Worm (Caenorhabditis elegans) whole organism, mixed stage, embryonic: Measurements from ENCODE around the gene C05C10.7.

ENCODE experiments used
- M03D4.4 ChIP-seq: sonication (generic microtip); optimal IDR thresholded peaks from 2 replicates; lab custom pipeline; 2017; ENCODE audit warnings: mild to moderate bottlenecking, missing genetic modification characterization, missing compliant biosample characterization
- bed-3 ChIP-seq: fragments of 200-800 bp; sonication (Bioruptor generic); optimal IDR thresholded peaks from 3 replicates; lab custom pipeline; 2018; ENCODE audit warnings: mild to moderate bottlenecking, missing genetic modification characterization, moderate library complexity, missing compliant biosample characterization
- blmp-1 ChIP-seq: fragments of 150-350 bp; optimal IDR thresholded peaks from 2 replicates; lab custom pipeline; 2014; ENCODE audit warnings: missing biosample characterization, missing genetic modification characterization
- ceh-39 ChIP-seq: fragments of 150-350 bp; optimal IDR thresholded peaks from 2 replicates; lab custom pipeline; 2014; ENCODE audit warnings: missing biosample characterization, missing genetic modification characterization
- ceh-43 ChIP-seq: fragments of 200-800 bp; sonication (Bioruptor generic); optimal IDR thresholded peaks from 2 replicates; lab custom pipeline; 2018; ENCODE audit warnings: mild to moderate bottlenecking, missing genetic modification characterization, moderate library complexity, missing compliant biosample characterization
- ceh-83 ChIP-seq: fragments of 200-800 bp; sonication (Bioruptor generic); optimal IDR thresholded peaks from 2 replicates; lab custom pipeline; 2018; ENCODE audit warnings: mild to moderate bottlenecking, missing genetic modification characterization, missing compliant biosample characterization
- ces-1 ChIP-seq: fragments of 150-350 bp; optimal IDR thresholded peaks from 2 replicates; lab custom pipeline; 2014; ENCODE audit warnings: missing biosample characterization, missing genetic modification reagents, missing genetic modification characterization
- cnd-1 ChIP-seq: fragments of 200-800 bp; sonication (Bioruptor generic); optimal IDR thresholded peaks from 2 replicates; lab custom pipeline; 2018; ENCODE audit warnings: mild to moderate bottlenecking, missing genetic modification characterization, missing compliant biosample characterization
- drap-1 ChIP-seq: fragments of 200-800 bp; sonication (Bioruptor generic); optimal IDR thresholded peaks from 3 replicates; lab custom pipeline; 2018; ENCODE audit warnings: mild to moderate bottlenecking, missing genetic modification characterization, missing compliant biosample characterization
- elt-1 ChIP-seq: sonication (generic microtip); optimal IDR thresholded peaks from 2 replicates; lab custom pipeline; 2017; ENCODE audit warnings: missing genetic modification characterization, mild to moderate bottlenecking, missing compliant biosample characterization, antibody characterized with exemption, moderate library complexity, borderline replicate concordance; ENCODE audit not compliant: insufficient read depth
- elt-3 ChIP-seq: fragments of 150-350 bp; optimal IDR thresholded peaks from 2 replicates; lab custom pipeline; 2014; ENCODE audit warnings: missing biosample characterization, missing genetic modification characterization
- flh-1 ChIP-seq: fragments of 200-800 bp; sonication (Bioruptor generic); optimal IDR thresholded peaks from 2 replicates; lab custom pipeline; 2018; ENCODE audit warnings: mild to moderate bottlenecking, missing genetic modification characterization, moderate library complexity, missing compliant biosample characterization
- ham-2 ChIP-seq: fragments of 200-800 bp; sonication (Bioruptor generic); optimal IDR thresholded peaks from 2 replicates; lab custom pipeline; 2018; ENCODE audit warnings: mild to moderate bottlenecking, missing genetic modification characterization, missing compliant biosample characterization
- lin-13 ChIP-seq: fragments of 150-350 bp; optimal IDR thresholded peaks from 2 replicates; lab custom pipeline; 2014; ENCODE audit warnings: missing biosample characterization, missing genetic modification characterization
- lin-32 ChIP-seq: fragments of 200-800 bp; sonication (Bioruptor generic); optimal IDR thresholded peaks from 2 replicates; lab custom pipeline; 2018; ENCODE audit warnings: mild to moderate bottlenecking, missing genetic modification characterization, missing compliant biosample characterization
- lsy-2 ChIP-seq: fragments of 150-350 bp; optimal IDR thresholded peaks from 2 replicates; lab custom pipeline; 2014; ENCODE audit warnings: missing biosample characterization, missing genetic modification characterization
- mab-5 ChIP-seq: fragments of 150-350 bp; optimal IDR thresholded peaks from 2 replicates; lab custom pipeline; 2014; ENCODE audit warnings: missing biosample characterization, missing genetic modification characterization
- mep-1 ChIP-seq: fragments of 150-350 bp; optimal IDR thresholded peaks from 2 replicates; lab custom pipeline; 2017; ENCODE audit warnings: missing biosample characterization, missing genetic modification reagents, missing genetic modification characterization, inconsistent platforms
- mls-2 ChIP-seq: sonication (generic microtip); optimal IDR thresholded peaks from 2 replicates; lab custom pipeline; 2016; ENCODE audit warnings: mild to moderate bottlenecking, missing genetic modification characterization, moderate library complexity, missing compliant biosample characterization
- nhr-12 ChIP-seq: fragments of 150-350 bp; optimal IDR thresholded peaks from 2 replicates; lab custom pipeline; 2014; ENCODE audit warnings: missing biosample characterization, missing genetic modification characterization
- nhr-2 ChIP-seq: fragments of 150-350 bp; optimal IDR thresholded peaks from 2 replicates; lab custom pipeline; 2014; ENCODE audit warnings: missing biosample characterization, missing genetic modification characterization
- nhr-237 ChIP-seq: fragments of 150-350 bp; optimal IDR thresholded peaks from 2 replicates; lab custom pipeline; 2014; ENCODE audit warnings: missing biosample characterization, missing genetic modification characterization
- nhr-28 ChIP-seq: fragments of 150-350 bp; optimal IDR thresholded peaks from 2 replicates; lab custom pipeline; 2014; ENCODE audit warnings: missing biosample characterization, missing genetic modification characterization
- pha-4 ChIP-seq: fragments of 150-350 bp; optimal IDR thresholded peaks from 2 replicates; lab custom pipeline; 2018; ENCODE audit warnings: missing biosample characterization, missing genetic modification reagents, missing genetic modification characterization
- sem-2 ChIP-seq: fragments of 200-800 bp; sonication (Bioruptor generic); optimal IDR thresholded peaks from 2 replicates; lab custom pipeline; 2018; ENCODE audit warnings: mild to moderate bottlenecking, missing genetic modification characterization, missing compliant biosample characterization
- snpc-4 ChIP-seq: fragments of 150-350 bp; optimal IDR thresholded peaks from 2 replicates; lab custom pipeline; 2014; ENCODE audit warnings: missing biosample characterization, missing genetic modification characterization
- sptf-1 ChIP-seq: sonication (generic microtip); optimal IDR thresholded peaks from 2 replicates; lab custom pipeline; 2017; ENCODE audit warnings: mild to moderate bottlenecking, missing genetic modification characterization, moderate library complexity, missing compliant biosample characterization
- tbx-8 ChIP-seq: fragments of 200-800 bp; sonication (Bioruptor generic); optimal IDR thresholded peaks from 2 replicates; lab custom pipeline; 2018; ENCODE audit warnings: mild to moderate bottlenecking, missing genetic modification characterization, moderate library complexity, missing compliant biosample characterization
- unc-120 ChIP-seq: sonication (generic microtip); optimal IDR thresholded peaks from 2 replicates; lab custom pipeline; 2017; ENCODE audit warnings: missing genetic modification characterization, missing compliant biosample characterization; ENCODE audit not compliant: poor library complexity, severe bottlenecking
- unc-39 ChIP-seq: fragments of 150-350 bp; optimal IDR thresholded peaks from 2 replicates; lab custom pipeline; 2014; ENCODE audit warnings: missing biosample characterization, missing genetic modification characterization
- unc-62 ChIP-seq: fragments of 150-350 bp; optimal IDR thresholded peaks from 2 replicates; lab custom pipeline; 2014; ENCODE audit warnings: missing biosample characterization, missing genetic modification reagents, missing genetic modification characterization
- zip-8 ChIP-seq: fragments of 150-350 bp; optimal IDR thresholded peaks from 2 replicates; lab custom pipeline; 2014; ENCODE audit warnings: missing biosample characterization, missing genetic modification characterization
- ztf-11 ChIP-seq: fragments of 150-350 bp; optimal IDR thresholded peaks from 2 replicates; lab custom pipeline; 2014; ENCODE audit warnings: missing biosample characterization, missing genetic modification characterization

Gene C05C10.7

DNA sequence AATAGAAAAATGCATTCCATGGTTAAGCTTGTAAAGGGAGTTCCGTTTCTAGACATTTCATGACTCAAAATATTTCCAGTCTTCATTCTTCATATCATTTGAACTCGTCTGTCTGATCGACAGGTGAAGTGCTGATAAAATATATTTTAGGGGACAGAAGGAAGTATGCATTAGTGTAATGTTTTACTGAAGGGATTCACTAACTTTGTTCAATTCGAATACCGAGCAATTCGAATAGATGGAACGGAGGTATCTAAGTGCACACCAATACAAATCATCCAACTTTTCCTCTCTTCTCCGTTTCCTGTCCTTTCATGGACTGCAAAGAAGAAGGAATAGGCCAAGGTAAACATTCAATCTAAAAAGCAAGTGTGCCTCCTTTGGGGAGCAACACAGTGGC lies 25.0 kb upstream of the C05C10.7 start:
- TF ChIP-seq tbx-8 (GFP tag; lab: Kevin White, UChicago) (no peak), mab-5 (tag; lab: Kevin White, UChicago) (no peak), elt-1 (tag; lab: Kevin White, UChicago) (no peak), lin-32 (no peak), mep-1 (no peak), nhr-237 (tag; lab: Kevin White, UChicago) (no peak)

ce11 chrII:9960127-9960526 lies 21.4 kb upstream of the C05C10.7 start:
- TF ChIP-seq lin-13 (tag; lab: Kevin White, UChicago) (no peak), ztf-11 (tag; lab: Kevin White, UChicago) (no peak), ceh-83 (GFP tag; lab: Kevin White, UChicago) (no peak), unc-62 (GFP tag; lab: Kevin White, UChicago) (no peak)

ce11 chrII:9956116-9956515 lies 17.3 kb upstream of the C05C10.7 start:
- TF ChIP-seq lsy-2 (no peak), lin-13 (tag; lab: Kevin White, UChicago) (no peak), cnd-1 (no peak), unc-120 (tag; lab: Kevin White, UChicago) (no peak), unc-62 (GFP tag; lab: Kevin White, UChicago) (no peak), zip-8 (tag; lab: Kevin White, UChicago) (no peak), ces-1 (GFP tag; lab: Kevin White, UChicago) (peak; percentile 51)

DNA sequence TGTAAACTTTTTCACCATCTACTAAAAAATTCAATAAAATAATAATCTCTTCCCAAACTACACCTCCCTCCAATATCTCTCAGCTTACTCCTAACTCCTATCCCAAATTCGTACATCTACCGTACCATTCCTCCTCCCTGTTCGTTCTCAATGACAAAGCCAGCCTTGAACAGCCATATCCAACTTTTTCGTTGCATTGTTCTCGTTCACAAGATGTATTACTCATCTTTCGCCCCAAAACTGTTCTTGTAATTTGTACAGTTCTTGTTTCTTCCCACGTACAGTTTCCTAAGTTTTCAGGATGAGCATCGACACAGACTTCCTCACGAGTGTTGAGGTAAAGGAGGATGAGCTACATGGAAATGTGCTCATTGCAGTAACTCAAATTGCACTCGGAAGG lies 16.1 kb upstream of the C05C10.7 start, which contains the start of gene egl-43:
TSS of gene egl-43 (plus strand) at position 301 of the 400 bp plus-strand sequence.
- TF ChIP-seq drap-1 (GFP tag; lab: Kevin White, UChicago), result no peak
- no peak for TF ChIP-seq mab-5 (tag; lab: Kevin White, UChicago)
- TF ChIP-seq ceh-39, result no peak
- TF ChIP-seq snpc-4, result no peak
- TF ChIP-seq flh-1, result no peak
- TF ChIP-seq mep-1, result no peak
- no peak for TF ChIP-seq cnd-1
- TF ChIP-seq lin-13 (tag; lab: Kevin White, UChicago), result no peak
- no peak for TF ChIP-seq M03D4.4 (tag; lab: Kevin White, UChicago)
- TF ChIP-seq nhr-12, result no peak
- no peak for TF ChIP-seq sptf-1 (tag; lab: Kevin White, UChicago)
- TF ChIP-seq elt-3 (tag; lab: Kevin White, UChicago), result no peak
- TF ChIP-seq ham-2, result no peak
- no peak for TF ChIP-seq lsy-2
- no peak for TF ChIP-seq zip-8 (tag; lab: Kevin White, UChicago)

DNA sequence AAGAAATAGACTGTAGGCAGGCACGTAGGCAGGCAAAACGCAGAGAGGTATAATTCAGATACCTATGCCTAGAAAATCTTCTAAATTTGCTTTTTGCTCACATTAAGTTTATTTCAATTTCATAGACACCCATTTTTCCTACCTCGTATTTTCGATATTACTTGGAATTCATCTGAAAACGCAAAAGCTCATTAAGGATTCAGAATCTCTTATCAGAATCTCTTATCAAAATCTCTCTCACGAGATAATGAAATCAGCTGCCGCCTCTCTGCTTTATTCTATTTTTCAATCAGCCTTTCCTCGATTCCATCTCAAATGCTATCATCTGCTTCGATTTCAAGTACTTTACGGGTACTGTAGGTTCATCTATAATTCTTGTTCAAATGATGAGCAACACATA lies 13.1 kb upstream of the C05C10.7 start:
- TF ChIP-seq unc-39 (no peak), pha-4 (tag; lab: Kevin White, UChicago) (no peak), ceh-39 (no peak), mep-1 (no peak)

- no peak for TF ChIP-seq mls-2 (tag; lab: Kevin White, UChicago)
- no peak for TF ChIP-seq ces-1 (GFP tag; lab: Kevin White, UChicago)
- no peak for TF ChIP-seq mab-5 (tag; lab: Kevin White, UChicago)
- no peak for TF ChIP-seq nhr-2
- TF ChIP-seq nhr-28 (tag; lab: Kevin White, UChicago), result no peak
- TF ChIP-seq ceh-43 (GFP tag; lab: Kevin White, UChicago), result no peak
- no peak for TF ChIP-seq bed-3 (GFP tag; lab: Kevin White, UChicago)
- no peak for TF ChIP-seq unc-39
- no peak for TF ChIP-seq ham-2
- no peak for TF ChIP-seq lsy-2
- TF ChIP-seq lin-32, result no peak
- no peak for TF ChIP-seq ztf-11 (tag; lab: Kevin White, UChicago)
- TF ChIP-seq nhr-237 (tag; lab: Kevin White, UChicago), result no peak
- no peak for TF ChIP-seq sem-2
- no peak for TF ChIP-seq cnd-1
- TF ChIP-seq lin-13 (tag; lab: Kevin White, UChicago), result no peak
- no peak for TF ChIP-seq blmp-1 (tag; lab: Kevin White, UChicago)
- TF ChIP-seq snpc-4, result no peak
These were observed 9.9 kb upstream of the C05C10.7 start for ce11 chrII:9948662-9949061.
